Fruit fly (Drosophila melanogaster): ENCODE measurements around the gene CG7720.
A peak's percentile ranks its signal among the peaks of the same experiment; 100 is the strongest.

The CG7720 gene

DNA sequence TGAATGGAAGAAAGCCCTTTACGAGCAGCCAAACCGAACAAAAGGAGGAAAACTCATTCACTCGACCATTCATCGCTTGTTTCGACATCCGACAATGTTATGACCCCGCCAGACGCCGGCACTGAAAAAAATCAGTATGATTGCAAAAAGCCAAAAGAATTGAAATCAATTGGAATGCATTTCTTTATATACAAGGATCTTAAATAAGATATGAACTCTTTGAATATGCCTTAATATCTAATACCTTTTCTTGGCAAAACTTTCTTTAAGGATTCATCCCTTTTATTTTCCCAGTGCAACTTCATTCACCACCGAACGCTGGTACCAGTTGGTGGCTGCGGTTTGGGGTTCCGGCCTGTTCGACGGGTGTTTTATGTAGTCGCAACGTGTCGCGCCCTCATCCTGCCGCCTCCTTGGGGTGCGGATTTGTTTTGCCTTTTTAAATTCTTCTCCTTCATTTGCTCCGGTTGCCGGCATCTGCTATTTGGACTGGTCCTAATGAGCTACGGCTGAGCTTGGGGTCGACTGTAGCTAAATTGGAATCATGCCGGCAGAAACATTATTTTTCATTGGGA lies 75.1 kb downstream of the CG7720 start (continued):
- TF ChIP-seq tio (GFP tag; optimal IDR thresholded peaks at IDR 0.05), result peak; percentile 66
- 0 out of 3 replicates have a peak, but pooled peaks have one; percentile 57 for TF ChIP-seq CG3726 (GFP tag; IDR thresholded peaks at IDR 0.05)
- no peak for TF ChIP-seq Opbp (GFP tag; IDR thresholded peaks at IDR 0.05; ENCODE audit: partially characterized antibody)
- TF ChIP-seq pfk (GFP tag; optimal IDR thresholded peaks at IDR 0.05), result no peak
- peak; percentile 63 for TF ChIP-seq trem (tag; optimal IDR thresholded peaks at IDR 0.05)
- peak; percentile 55 for TF ChIP-seq CG17802 (tag; optimal IDR thresholded peaks at IDR 0.05)
- peak; percentile 90 for TF ChIP-seq CG8924 (tag; optimal IDR thresholded peaks at IDR 0.05)
- TF ChIP-seq CG8478 (optimal IDR thresholded peaks at IDR 0.05), result no peak
- TF ChIP-seq CG18619 (GFP tag; optimal IDR thresholded peaks at IDR 0.05), result peak; percentile 85
- no peak for TF ChIP-seq CG34224 (GFP tag; IDR thresholded peaks at IDR 0.05; ENCODE audit: partially characterized antibody)
- TF ChIP-seq Elba2 (GFP tag; optimal IDR thresholded peaks at IDR 0.05), result no peak
- peak; percentile 89 for TF ChIP-seq CG31441 (GFP tag; IDR thresholded peaks at IDR 0.05)
- TF ChIP-seq Sin3A (optimal IDR thresholded peaks at IDR 0.05), result no peak
- TF ChIP-seq gsb-n (tag; optimal IDR thresholded peaks at IDR 0.05), result peak; percentile 74
- TF ChIP-seq CG10979 (tag; optimal IDR thresholded peaks at IDR 0.05), result peak; percentile 86
- peak; percentile 15 for TF ChIP-seq cato (GFP tag; optimal IDR thresholded peaks at IDR 0.05; ENCODE audit: borderline replicate concordance)
- peak; percentile 67 for TF ChIP-seq Atf-2 (GFP tag; optimal IDR thresholded peaks at IDR 0.05)
- peak; percentile 81 for TF ChIP-seq CG11695 (GFP tag; IDR thresholded peaks at IDR 0.05)
- TF ChIP-seq CG31224 (GFP tag; IDR thresholded peaks at IDR 0.05), result peak; percentile 66
- TF ChIP-seq jigr1 (GFP tag; IDR thresholded peaks at IDR 0.05), result 0 out of 3 replicates have a peak, but pooled peaks have one; percentile 33
- TF ChIP-seq CG14860 (GFP tag; IDR thresholded peaks at IDR 0.05; ENCODE audit: partially characterized antibody), result no peak
- peak; percentile 64 for TF ChIP-seq Jarid2 (GFP tag; optimal IDR thresholded peaks at IDR 0.05)
- TF ChIP-seq vnd (GFP tag; IDR thresholded peaks at IDR 0.05; ENCODE audit: partially characterized antibody), result no peak
- TF ChIP-seq Dip2 (GFP tag; IDR thresholded peaks at IDR 0.05), result no peak
- TF ChIP-seq CG4424 (GFP tag; optimal IDR thresholded peaks at IDR 0.05), result peak; percentile 78
- no peak for TF ChIP-seq BEAF-32 (GFP tag; optimal IDR thresholded peaks at IDR 0.05)
- peak; percentile 75 for TF ChIP-seq CG31365 (tag; optimal IDR thresholded peaks at IDR 0.05)
- peak; percentile 72 for TF ChIP-seq Awh (GFP tag; IDR thresholded peaks at IDR 0.05)
- TF ChIP-seq CHES-1-like (GFP tag; optimal IDR thresholded peaks at IDR 0.05), result peak; percentile 82
- TF ChIP-seq abd-A (tag; optimal IDR thresholded peaks at IDR 0.05), result peak; percentile 97
- peak; percentile 87 for TF ChIP-seq sug (tag; optimal IDR thresholded peaks at IDR 0.05)
- peak; percentile 49 for TF ChIP-seq p53 (GFP tag; optimal IDR thresholded peaks at IDR 0.05)
- TF ChIP-seq esg (GFP tag; conservative IDR thresholded peaks at IDR 0.05), result peak; percentile 76
- TF ChIP-seq CG14441 (GFP tag; IDR thresholded peaks at IDR 0.05), result peak; percentile 84; the same call in 1 of the 2 replicates
- TF ChIP-seq pan (optimal IDR thresholded peaks at IDR 0.05), result no peak
- peak in 1 of 2 experiments; percentile 88 for TF ChIP-seq pan (GFP tag; optimal IDR thresholded peaks at IDR 0.05 in 1 of 2, IDR thresholded peaks at IDR 0.05 in 1 of 2)
- TF ChIP-seq tap (tag; optimal IDR thresholded peaks at IDR 0.05), result peak; percentile 86
- peak; percentile 4 for TF ChIP-seq CG7987 (GFP tag; optimal IDR thresholded peaks at IDR 0.05)
- peak; percentile 84 for TF ChIP-seq Sox102F (GFP tag; optimal IDR thresholded peaks at IDR 0.05)
- peak; percentile 81 for TF ChIP-seq CG7786 (GFP tag; optimal IDR thresholded peaks at IDR 0.05)
- TF ChIP-seq CG11723 (GFP tag; optimal IDR thresholded peaks at IDR 0.05), result peak; percentile 74
- no peak; the same call in 1 of the 2 replicates for TF ChIP-seq Ravus (GFP tag; IDR thresholded peaks at IDR 0.05)
- peak; percentile 84 for TF ChIP-seq NfI (GFP tag; optimal IDR thresholded peaks at IDR 0.05)
- TF ChIP-seq CG1602 (GFP tag; optimal IDR thresholded peaks at IDR 0.05), result peak; percentile 73
- TF ChIP-seq emc (GFP tag; optimal IDR thresholded peaks at IDR 0.05), result no peak
- peak; percentile 93 for TF ChIP-seq CG2120 (GFP tag; optimal IDR thresholded peaks at IDR 0.05)
- TF ChIP-seq Dll (GFP tag; IDR thresholded peaks at IDR 0.05; ENCODE audit: partially characterized antibody), result no peak
- peak; percentile 22 for TF ChIP-seq HmgD (GFP tag; optimal IDR thresholded peaks at IDR 0.05)
- peak; percentile 79 for TF ChIP-seq Nf-YA (GFP tag; IDR thresholded peaks at IDR 0.05)
- TF ChIP-seq CG12155 (GFP tag; optimal IDR thresholded peaks at IDR 0.05), result peak; percentile 67

All from whole organism, embryonic.